Fruit fly (Drosophila melanogaster) whole organism, pupa: ENCODE results near the gene nmdyn-D6.

Experiments used
- CG10348 ChIP-seq: fragments of 200-800 bp; sonication (Bioruptor generic); IDR thresholded peaks from 2 replicates; pipeline ENCODE4 v1.3.6; 2022; ENCODE audit warnings: missing biosample characterization, missing genetic modification characterization
- CG12605 ChIP-seq: fragments of 200-800 bp; sonication (Bioruptor generic); IDR thresholded peaks from 2 replicates; pipeline ENCODE4 v1.3.6; 2022; ENCODE audit warnings: missing biosample characterization, missing genetic modification characterization
- CG13204 ChIP-seq: fragments of 200-800 bp; sonication (Bioruptor generic); optimal IDR thresholded peaks from 2 replicates; lab custom pipeline; 2018; ENCODE audit warnings: missing biosample characterization, mild to moderate bottlenecking, missing genetic modification characterization, moderate library complexity
- CG14655 ChIP-seq: fragments of 200-800 bp; sonication (Bioruptor generic); optimal IDR thresholded peaks from 3 replicates; lab custom pipeline; 2017; ENCODE audit warnings: mild to moderate bottlenecking, missing biosample characterization, missing genetic modification reagents, missing genetic modification characterization
- CG15710 ChIP-seq: fragments of 200-800 bp; sonication (Bioruptor generic); optimal IDR thresholded peaks from 2 replicates; lab custom pipeline; 2018; ENCODE audit warnings: missing biosample characterization, mild to moderate bottlenecking, missing genetic modification characterization, moderate library complexity
- CG17806 ChIP-seq: fragments of 200-800 bp; sonication (Bioruptor generic); optimal IDR thresholded peaks from 2 replicates; lab custom pipeline; 2018; ENCODE audit warnings: missing biosample characterization, mild to moderate bottlenecking, missing genetic modification characterization, moderate library complexity
- CG32121 ChIP-seq: fragments of 200-800 bp; sonication (Bioruptor generic); IDR thresholded peaks from 2 replicates; pipeline ENCODE4 v1.3.6; 2022; ENCODE audit warnings: missing biosample characterization, missing genetic modification characterization
- CG34367 ChIP-seq: fragments of 200-800 bp; sonication (Bioruptor generic); optimal IDR thresholded peaks from 2 replicates; lab custom pipeline; 2018; ENCODE audit warnings: missing biosample characterization, mild to moderate bottlenecking, missing genetic modification characterization
- CG4496 ChIP-seq: fragments of 200-800 bp; sonication (Bioruptor generic); IDR thresholded peaks from 3 replicates; pipeline ENCODE4 v1.3.6; 2022; ENCODE audit warnings: missing biosample characterization, missing genetic modification characterization
- CG8159 ChIP-seq: fragments of 200-800 bp; sonication (Bioruptor generic); optimal IDR thresholded peaks from 3 replicates; lab custom pipeline; 2018; ENCODE audit warnings: missing biosample characterization, mild to moderate bottlenecking, missing genetic modification characterization, moderate library complexity
- CG8301 ChIP-seq: fragments of 200-800 bp; sonication (Bioruptor generic); optimal IDR thresholded peaks from 2 replicates; lab custom pipeline; 2018; ENCODE audit warnings: missing biosample characterization, mild to moderate bottlenecking, missing genetic modification characterization
- CG9948 ChIP-seq: fragments of 200-800 bp; sonication (Bioruptor generic); optimal IDR thresholded peaks from 2 replicates; lab custom pipeline; 2018; ENCODE audit warnings: missing biosample characterization, mild to moderate bottlenecking, missing genetic modification characterization, moderate library complexity
- D1 ChIP-seq: fragments of 200-800 bp; sonication (Bioruptor generic); optimal IDR thresholded peaks from 2 replicates; lab custom pipeline; 2018; ENCODE audit warnings: missing biosample characterization, mild to moderate bottlenecking, missing genetic modification characterization, moderate library complexity
- EcR ChIP-seq: fragments of 200-800 bp; sonication (Bioruptor generic); optimal IDR thresholded peaks from 3 replicates; lab custom pipeline; 2019; ENCODE audit warnings: missing biosample characterization, missing genetic modification characterization, mild to moderate bottlenecking, moderate library complexity, missing genetic modification reagents
- Ets98B ChIP-seq: fragments of 200-800 bp; sonication (Bioruptor generic); IDR thresholded peaks from 2 replicates; pipeline ENCODE4 v1.3.6; 2022; ENCODE audit warnings: missing biosample characterization, missing genetic modification characterization
- Pif1A ChIP-seq: fragments of 200-800 bp; sonication (Bioruptor generic); optimal IDR thresholded peaks from 3 replicates; lab custom pipeline; 2016; ENCODE audit warnings: missing biosample characterization, missing genetic modification characterization
- Pif1B ChIP-seq: fragments of 200-800 bp; sonication (Bioruptor generic); optimal IDR thresholded peaks from 3 replicates; lab custom pipeline; 2016; ENCODE audit warnings: missing biosample characterization, missing genetic modification characterization
- Snoo ChIP-seq: fragments of 200-800 bp; sonication (Bioruptor generic); optimal IDR thresholded peaks from 3 replicates; lab custom pipeline; 2017; ENCODE audit warnings: missing biosample characterization, mild to moderate bottlenecking, missing genetic modification characterization, inconsistent platforms
- fd96Ca ChIP-seq: fragments of 200-800 bp; sonication (Bioruptor generic); IDR thresholded peaks from 3 replicates; pipeline ENCODE4 v1.3.6; 2022; ENCODE audit warnings: missing biosample characterization, missing genetic modification characterization
- gl ChIP-seq: fragments of 200-800 bp; sonication (Bioruptor generic); optimal IDR thresholded peaks from 2 replicates; lab custom pipeline; 2018; ENCODE audit warnings: missing biosample characterization, mild to moderate bottlenecking, missing genetic modification characterization
- rn ChIP-seq: fragments of 200-800 bp; sonication (Bioruptor generic); IDR thresholded peaks from 2 replicates; pipeline ENCODE4 v1.3.6; 2022; ENCODE audit warnings: missing biosample characterization, missing genetic modification characterization

nmdyn-D6 gene

DNA sequence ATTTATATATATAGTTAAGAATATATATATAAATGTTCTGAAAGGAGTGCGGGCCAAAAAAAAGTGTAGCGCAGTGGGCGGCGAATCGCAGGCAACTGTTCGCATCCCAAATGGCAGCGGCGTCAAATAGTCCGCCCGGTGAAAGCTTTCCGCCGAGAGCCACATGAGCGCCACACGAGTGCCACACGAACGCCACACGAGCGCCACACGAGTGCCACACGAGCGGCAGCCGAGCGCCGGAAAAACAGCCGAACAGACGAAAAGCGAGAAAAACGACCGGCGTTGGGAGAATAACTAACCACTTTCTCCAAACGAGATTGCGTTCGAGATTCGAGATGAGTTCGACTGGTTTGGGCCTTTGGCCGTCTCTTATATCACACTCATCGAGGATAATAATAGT is 8.0 kb downstream of the nmdyn-D6 start:
- TF ChIP-seq Snoo (tag; lab: Kevin White, UChicago) (no peak), CG17806 (tag; lab: Kevin White, UChicago) (no peak), CG9948 (tag; lab: Kevin White, UChicago) (no peak), CG32121 (GFP tag; lab: Robert Waterston, UW) (0 out of 2 replicates have a peak, but pooled peaks have one; percentile 19), rn (GFP tag; lab: Robert Waterston, UW) (no peak), gl (no peak)

DNA sequence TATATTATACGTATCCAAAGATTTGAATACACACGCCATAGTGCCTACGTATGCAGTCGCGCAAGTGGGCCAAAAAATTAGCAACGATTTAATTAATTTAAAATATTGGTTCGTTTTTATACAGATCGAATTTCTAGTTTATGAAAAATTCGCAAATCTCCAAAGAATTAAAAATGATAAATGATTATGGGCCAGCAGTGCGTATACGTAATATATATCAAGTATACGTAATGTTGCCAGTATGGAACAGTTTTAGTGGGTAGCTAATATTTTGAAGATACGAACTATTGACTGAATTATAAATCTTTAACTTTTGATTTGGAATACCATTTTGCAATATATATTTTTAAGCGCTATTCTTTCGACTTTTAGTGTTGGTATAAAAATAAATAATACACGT is 9.6 kb downstream of the nmdyn-D6 start:
- TF ChIP-seq EcR (no peak), Snoo (tag; lab: Kevin White, UChicago) (no peak), Ets98B (GFP tag; lab: Robert Waterston, UW) (no peak), Pif1A (GFP tag; lab: Kevin White, UChicago) (no peak), CG8301 (tag; lab: Kevin White, UChicago) (no peak), CG10348 (GFP tag; lab: Robert Waterston, UW) (no peak), CG8159 (tag; lab: Kevin White, UChicago) (no peak), CG14655 (no peak), D1 (tag; lab: Kevin White, UChicago) (no peak), rn (GFP tag; lab: Robert Waterston, UW) (no peak), fd96Ca (GFP tag; lab: Robert Waterston, UW) (no peak), CG15710 (tag; lab: Kevin White, UChicago) (no peak), CG4496 (GFP tag; lab: Robert Waterston, UW) (no peak), Pif1B (GFP tag; lab: Kevin White, UChicago) (no peak), gl (no peak), CG13204 (GFP tag; lab: Kevin White, UChicago) (no peak), CG9948 (tag; lab: Kevin White, UChicago) (no peak), CG34367 (tag; lab: Kevin White, UChicago) (no peak), CG32121 (GFP tag; lab: Robert Waterston, UW) (no peak), CG12605 (GFP tag; lab: Robert Waterston, UW) (no peak)

DNA sequence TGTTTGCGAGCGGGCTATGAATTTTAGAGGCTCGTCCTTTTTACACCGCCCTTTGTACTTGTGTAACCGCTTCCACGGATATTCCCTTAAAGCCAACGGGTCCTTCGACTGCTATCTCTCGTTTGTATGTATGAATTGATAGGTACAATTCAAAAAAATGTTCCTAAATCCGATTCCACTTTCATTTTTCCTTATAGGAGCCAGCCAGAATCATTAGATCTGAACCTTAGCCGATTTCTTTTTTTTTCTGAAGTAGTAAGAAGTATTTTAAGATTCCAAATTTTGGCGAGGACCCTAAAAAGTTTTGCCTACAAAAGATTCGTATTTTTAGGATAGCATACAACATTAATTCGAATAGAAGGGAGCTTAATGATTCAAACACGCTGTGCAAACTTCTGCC is 15.2 kb downstream of the nmdyn-D6 start:
- no peak for TF ChIP-seq CG15710 (tag; lab: Kevin White, UChicago)
- TF ChIP-seq CG10348 (GFP tag; lab: Robert Waterston, UW) = no peak
- TF ChIP-seq CG13204 (GFP tag; lab: Kevin White, UChicago) = no peak
- TF ChIP-seq CG34367 (tag; lab: Kevin White, UChicago) = no peak
- no peak for TF ChIP-seq Pif1B (GFP tag; lab: Kevin White, UChicago)
- TF ChIP-seq EcR = no peak
- no peak for TF ChIP-seq CG14655
- TF ChIP-seq rn (GFP tag; lab: Robert Waterston, UW) = no peak
- no peak for TF ChIP-seq CG9948 (tag; lab: Kevin White, UChicago)
- TF ChIP-seq Snoo (tag; lab: Kevin White, UChicago) = no peak
- TF ChIP-seq CG32121 (GFP tag; lab: Robert Waterston, UW) = no peak
- no peak for TF ChIP-seq fd96Ca (GFP tag; lab: Robert Waterston, UW)
- no peak for TF ChIP-seq CG4496 (GFP tag; lab: Robert Waterston, UW)
- no peak for TF ChIP-seq CG8159 (tag; lab: Kevin White, UChicago)
- TF ChIP-seq CG12605 (GFP tag; lab: Robert Waterston, UW) = no peak
- no peak for TF ChIP-seq CG8301 (tag; lab: Kevin White, UChicago)
- TF ChIP-seq gl = no peak
- no peak for TF ChIP-seq CG17806 (tag; lab: Kevin White, UChicago)

DNA sequence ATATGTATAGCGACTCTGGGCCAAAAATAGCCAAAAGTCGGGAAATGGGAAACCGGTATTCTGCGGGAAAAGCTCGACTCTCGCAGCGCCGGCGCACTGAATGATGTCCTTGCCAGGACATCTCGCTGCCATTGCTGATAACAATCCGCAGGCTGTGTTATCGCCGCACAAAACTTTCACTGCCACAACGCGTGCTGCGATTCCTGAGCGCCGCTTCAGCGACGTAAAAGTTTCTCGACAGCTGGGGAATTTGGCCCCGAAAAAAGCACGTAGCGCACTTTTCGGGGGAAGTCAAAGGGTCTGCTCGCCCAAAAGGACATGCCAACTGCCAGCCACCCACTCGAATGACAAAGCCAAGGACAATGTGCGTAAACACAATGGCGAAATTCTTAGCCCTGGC is 16.0 kb downstream of the nmdyn-D6 start:
- TF ChIP-seq Pif1A (GFP tag; lab: Kevin White, UChicago) = no peak
- TF ChIP-seq Snoo (tag; lab: Kevin White, UChicago) = no peak
- no peak for TF ChIP-seq rn (GFP tag; lab: Robert Waterston, UW)
- no peak for TF ChIP-seq Ets98B (GFP tag; lab: Robert Waterston, UW)

DNA sequence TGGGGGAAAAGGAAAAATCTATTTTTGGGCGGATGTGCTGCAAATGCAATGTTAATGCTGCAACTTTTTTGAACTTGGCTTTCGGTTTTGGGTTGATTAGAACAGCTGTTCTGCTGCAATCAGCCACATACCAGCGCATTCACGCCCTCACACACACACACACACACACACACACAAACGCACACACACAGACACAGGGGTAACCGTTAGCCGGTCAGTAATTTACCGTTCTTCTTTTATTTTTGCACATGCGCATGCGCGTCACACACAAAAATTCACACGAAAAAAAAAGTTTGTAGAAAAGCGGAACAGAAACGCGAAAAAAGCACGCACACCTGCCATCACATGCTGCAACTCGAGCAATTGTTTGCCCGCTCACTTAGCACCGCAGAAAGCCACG is 18.4 kb downstream of the nmdyn-D6 start:
- no peak for TF ChIP-seq Snoo (tag; lab: Kevin White, UChicago)
- TF ChIP-seq CG8301 (tag; lab: Kevin White, UChicago) = no peak
- no peak for TF ChIP-seq CG13204 (GFP tag; lab: Kevin White, UChicago)
- TF ChIP-seq Ets98B (GFP tag; lab: Robert Waterston, UW) = no peak

DNA sequence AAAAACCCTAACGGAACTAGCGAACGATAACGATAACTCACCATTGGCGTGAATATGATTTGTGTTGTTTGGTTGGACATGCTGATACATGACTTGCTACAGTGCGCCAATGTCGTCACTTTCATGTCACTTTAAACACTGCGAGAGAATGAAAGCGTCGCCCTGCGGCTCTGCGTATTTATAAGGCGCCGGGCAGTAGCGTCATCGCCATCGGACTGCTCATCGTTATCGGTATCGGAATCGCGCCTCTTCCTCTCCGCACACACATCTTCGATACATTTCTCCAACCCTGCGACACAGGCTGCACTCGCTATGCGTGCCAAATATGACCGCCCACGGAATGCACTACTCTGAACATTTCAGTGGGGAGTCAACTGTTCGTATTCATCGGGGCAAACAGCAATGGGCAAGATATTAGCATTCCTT is 19.0 kb downstream of the nmdyn-D6 start, which contains the start of gene sbm:
Gene sbm (minus strand): TSS at position 160 of the 426 bp plus-strand sequence.
- TF ChIP-seq Pif1A (GFP tag; lab: Kevin White, UChicago) (no peak), CG4496 (GFP tag; lab: Robert Waterston, UW) (peak; percentile 58; the same call in 1 of the 3 replicates), CG14655 (no peak), fd96Ca (GFP tag; lab: Robert Waterston, UW) (peak; percentile 56; the same call in 1 of the 3 replicates)
